Fruit fly (Drosophila melanogaster) whole organism, prepupa: ENCODE results near the gene grk.

Experiments
- CG10631 ChIP-seq: fragments of 200-800 bp; sonication (Bioruptor generic); optimal IDR thresholded peaks from 2 replicates; lab custom pipeline; 2016; ENCODE audit warnings: missing biosample characterization, missing genetic modification characterization
- CG11902 ChIP-seq: fragments of 200-800 bp; sonication (Bioruptor generic); optimal IDR thresholded peaks from 3 replicates; lab custom pipeline; 2016; ENCODE audit warnings: missing biosample characterization, missing genetic modification characterization
- CG16779 ChIP-seq: fragments of 200-800 bp; sonication (Bioruptor generic); optimal IDR thresholded peaks from 3 replicates; lab custom pipeline; 2017; ENCODE audit warnings: missing biosample characterization, mild to moderate bottlenecking, missing genetic modification characterization
- CG3032 ChIP-seq: fragments of 200-800 bp; optimal IDR thresholded peaks from 2 replicates; lab custom pipeline; 2019; ENCODE audit warnings: missing biosample characterization, mild to moderate bottlenecking, missing genetic modification characterization, moderate library complexity
- CG31627 ChIP-seq: fragments of 200-800 bp; sonication (Bioruptor generic); optimal IDR thresholded peaks from 3 replicates; lab custom pipeline; 2016; ENCODE audit warnings: missing biosample characterization, missing genetic modification characterization
- CG34406 ChIP-seq: fragments of 200-800 bp; sonication (Bioruptor generic); optimal IDR thresholded peaks from 3 replicates; lab custom pipeline; 2016; ENCODE audit warnings: missing biosample characterization, missing genetic modification characterization
- CG3919 ChIP-seq: fragments of 200-800 bp; sonication (Bioruptor generic); optimal IDR thresholded peaks from 3 replicates; lab custom pipeline; 2016; ENCODE audit warnings: missing biosample characterization, missing genetic modification characterization
- CG4318 ChIP-seq: fragments of 200-800 bp; sonication (Bioruptor generic); optimal IDR thresholded peaks from 3 replicates; lab custom pipeline; 2017; ENCODE audit warnings: missing biosample characterization, mild to moderate bottlenecking, missing genetic modification characterization
- CG6163 ChIP-seq: fragments of 200-800 bp; sonication (Bioruptor generic); IDR thresholded peaks from 3 replicates; pipeline ENCODE4 v1.3.6; 2022; ENCODE audit warnings: missing biosample characterization, missing genetic modification characterization
- CG6276 ChIP-seq: fragments of 200-800 bp; sonication (Bioruptor generic); optimal IDR thresholded peaks from 2 replicates; lab custom pipeline; 2017; ENCODE audit warnings: missing biosample characterization, mild to moderate bottlenecking, missing genetic modification characterization
- CG6792 ChIP-seq: fragments of 200-800 bp; sonication (Bioruptor generic); optimal IDR thresholded peaks from 3 replicates; lab custom pipeline; 2016; ENCODE audit warnings: missing biosample characterization, missing genetic modification characterization
- CG6808 ChIP-seq: fragments of 200-800 bp; sonication (Bioruptor generic); optimal IDR thresholded peaks from 3 replicates; lab custom pipeline; 2017; ENCODE audit warnings: missing biosample characterization, missing genetic modification characterization, mild to moderate bottlenecking, moderate library complexity, missing genetic modification reagents
- CG6854 ChIP-seq: fragments of 200-800 bp; sonication (Bioruptor generic); optimal IDR thresholded peaks from 2 replicates; lab custom pipeline; 2017; ENCODE audit warnings: missing biosample characterization, mild to moderate bottlenecking, missing genetic modification characterization
- CG7368 ChIP-seq: fragments of 200-800 bp; sonication (Bioruptor generic); optimal IDR thresholded peaks from 3 replicates; lab custom pipeline; 2016; ENCODE audit warnings: missing biosample characterization, missing genetic modification characterization
- CG8119 ChIP-seq: fragments of 200-800 bp; sonication (Bioruptor generic); IDR thresholded peaks from 3 replicates; pipeline ENCODE4 v1.3.6; 2022; ENCODE audit warnings: missing biosample characterization, missing genetic modification characterization
- CG8319 ChIP-seq: fragments of 200-800 bp; sonication (Bioruptor generic); optimal IDR thresholded peaks from 3 replicates; lab custom pipeline; 2016; ENCODE audit warnings: missing biosample characterization, missing genetic modification characterization
- CG8632 ChIP-seq: fragments of 200-800 bp; sonication (Bioruptor generic); optimal IDR thresholded peaks from 3 replicates; lab custom pipeline; 2016; ENCODE audit warnings: missing biosample characterization, missing genetic modification characterization
- Eip75B ChIP-seq: fragments of 200-800 bp; sonication (Bioruptor generic); optimal IDR thresholded peaks from 3 replicates; lab custom pipeline; 2016; ENCODE audit warnings: missing biosample characterization, missing genetic modification characterization
- Eip78C ChIP-seq: fragments of 200-800 bp; sonication (Bioruptor generic); peaks from one replicate; lab custom pipeline; 2016; ENCODE audit warnings: missing biosample characterization, missing genetic modification characterization
- Ets21C ChIP-seq: fragments of 200-800 bp; sonication (Bioruptor generic); optimal IDR thresholded peaks from 3 replicates; lab custom pipeline; 2016; ENCODE audit warnings: missing biosample characterization, missing genetic modification characterization
- Ets96B ChIP-seq: fragments of 200-800 bp; optimal IDR thresholded peaks from 2 replicates; lab custom pipeline; 2019; ENCODE audit warnings: missing biosample characterization, mild to moderate bottlenecking, missing genetic modification characterization, moderate library complexity
- Gug ChIP-seq: fragments of 200-800 bp; sonication (Bioruptor generic); IDR thresholded peaks from 2 replicates; pipeline ENCODE4 v1.3.6; 2022; ENCODE audit warnings: missing biosample characterization, missing genetic modification characterization
- Hr38 ChIP-seq: sonication (Bioruptor generic); optimal IDR thresholded peaks from 2 replicates; lab custom pipeline; 2016; ENCODE audit warnings: missing biosample characterization, missing genetic modification characterization
- Hr39 ChIP-seq: fragments of 200-800 bp; sonication (Bioruptor generic); optimal IDR thresholded peaks from 2 replicates; lab custom pipeline; 2016; ENCODE audit warnings: missing biosample characterization, missing genetic modification characterization
- Hr4 ChIP-seq: fragments of 200-800 bp; sonication (Bioruptor generic); optimal IDR thresholded peaks from 3 replicates; lab custom pipeline; 2016; ENCODE audit warnings: missing biosample characterization, missing genetic modification characterization
- Met ChIP-seq: fragments of 200-800 bp; sonication (Bioruptor generic); optimal IDR thresholded peaks from 3 replicates; lab custom pipeline; 2016; ENCODE audit warnings: missing biosample characterization, missing genetic modification characterization
- OdsH ChIP-seq: fragments of 200-800 bp; sonication (Bioruptor generic); optimal IDR thresholded peaks from 3 replicates; lab custom pipeline; 2016; ENCODE audit warnings: missing biosample characterization, missing genetic modification characterization
- Sox102F ChIP-seq: fragments of 200-800 bp; sonication (Bioruptor generic); optimal IDR thresholded peaks from 2 replicates; lab custom pipeline; 2016; ENCODE audit warnings: missing biosample characterization, mild to moderate bottlenecking, missing genetic modification characterization
- achi ChIP-seq: fragments of 200-800 bp; sonication (Bioruptor generic); optimal IDR thresholded peaks from 3 replicates; lab custom pipeline; 2016; ENCODE audit warnings: missing biosample characterization, missing genetic modification characterization
- acj6 ChIP-seq: fragments of 200-800 bp; sonication (Bioruptor generic); optimal IDR thresholded peaks from 3 replicates; lab custom pipeline; 2016; ENCODE audit warnings: missing biosample characterization, missing genetic modification characterization
- cyc ChIP-seq: fragments of 200-800 bp; sonication (Bioruptor generic); optimal IDR thresholded peaks from 3 replicates; lab custom pipeline; 2016; ENCODE audit warnings: missing biosample characterization, missing genetic modification characterization
- dsx ChIP-seq: fragments of 200-800 bp; optimal IDR thresholded peaks from 3 replicates; lab custom pipeline; 2019; ENCODE audit warnings: missing biosample characterization, mild to moderate bottlenecking, missing genetic modification characterization, moderate library complexity; ENCODE audit not compliant: poor library complexity, severe bottlenecking
- esn ChIP-seq: fragments of 200-800 bp; sonication (Bioruptor generic); optimal IDR thresholded peaks from 2 replicates; lab custom pipeline; 2016; ENCODE audit warnings: missing biosample characterization, mild to moderate bottlenecking, missing genetic modification characterization, moderate library complexity
- fkh ChIP-seq: fragments of 200-800 bp; sonication (Bioruptor generic); optimal IDR thresholded peaks from 3 replicates; lab custom pipeline; 2017; ENCODE audit warnings: missing biosample characterization, mild to moderate bottlenecking, missing genetic modification characterization, moderate library complexity
- lz ChIP-seq: fragments of 200-800 bp; sonication (Bioruptor generic); optimal IDR thresholded peaks from 3 replicates; lab custom pipeline; 2016; ENCODE audit warnings: missing biosample characterization, missing genetic modification characterization
- net ChIP-seq: fragments of 200-800 bp; sonication (Bioruptor generic); optimal IDR thresholded peaks from 3 replicates; lab custom pipeline; 2016; ENCODE audit warnings: missing biosample characterization, missing genetic modification characterization
- spab ChIP-seq: fragments of 200-800 bp; sonication (Bioruptor generic); optimal IDR thresholded peaks from 2 replicates; lab custom pipeline; 2017; ENCODE audit warnings: missing biosample characterization, mild to moderate bottlenecking, missing genetic modification characterization, missing genetic modification reagents
- ss ChIP-seq, 2 experiments: fragments of 200-800 bp; sonication (Bioruptor generic); optimal IDR thresholded peaks; 2 replicates in 1 of 2; 3 replicates in 1 of 2; lab custom pipeline; 2017 to 2018; ENCODE audit warnings: mild to moderate bottlenecking in 2 of 2, missing biosample characterization in 2 of 2, missing genetic modification characterization in 2 of 2, moderate library complexity in 1 of 2
- svp ChIP-seq: fragments of 200-800 bp; sonication (Bioruptor generic); peaks from one replicate; lab custom pipeline; 2016; ENCODE audit warnings: missing biosample characterization, missing genetic modification characterization
- topi ChIP-seq: fragments of 200-800 bp; sonication (Bioruptor generic); optimal IDR thresholded peaks from 3 replicates; lab custom pipeline; 2016; ENCODE audit warnings: missing biosample characterization, missing genetic modification characterization
- vri ChIP-seq: fragments of 200-800 bp; sonication (Bioruptor generic); optimal IDR thresholded peaks from 3 replicates; lab custom pipeline; 2016; ENCODE audit warnings: missing biosample characterization, mild to moderate bottlenecking, missing genetic modification characterization

The grk gene

dm6 chr2L:8416350-8417046 is 16.9 kb downstream of the grk start (continued):
- TF ChIP-seq ss (GFP tag; optimal IDR thresholded peaks at IDR 0.05; lab: Kevin White, UChicago) (peak; percentile 82 to 90), CG16779 (tag; lab: Kevin White, UChicago) (peak; percentile 61), Eip75B (GFP tag; lab: Kevin White, UChicago) (peak; percentile 89), CG4318 (GFP tag; lab: Kevin White, UChicago) (no peak), achi (GFP tag; lab: Kevin White, UChicago) (peak; percentile 72), spab (peak; percentile 75), dsx (GFP tag; lab: Kevin White, UChicago) (peak; percentile 84), vri (GFP tag; lab: Kevin White, UChicago) (peak; percentile 55), OdsH (GFP tag; lab: Kevin White, UChicago) (peak; percentile 58), CG3919 (GFP tag; lab: Kevin White, UChicago) (peak; percentile 81), Hr39 (GFP tag; lab: Kevin White, UChicago) (peak; percentile 78), Eip78C (GFP tag; lab: Kevin White, UChicago) (peak; percentile 94), lz (GFP tag; lab: Kevin White, UChicago) (peak; percentile 79), CG3032 (tag; lab: Kevin White, UChicago) (peak; percentile 63), Hr38 (no peak)

DNA sequence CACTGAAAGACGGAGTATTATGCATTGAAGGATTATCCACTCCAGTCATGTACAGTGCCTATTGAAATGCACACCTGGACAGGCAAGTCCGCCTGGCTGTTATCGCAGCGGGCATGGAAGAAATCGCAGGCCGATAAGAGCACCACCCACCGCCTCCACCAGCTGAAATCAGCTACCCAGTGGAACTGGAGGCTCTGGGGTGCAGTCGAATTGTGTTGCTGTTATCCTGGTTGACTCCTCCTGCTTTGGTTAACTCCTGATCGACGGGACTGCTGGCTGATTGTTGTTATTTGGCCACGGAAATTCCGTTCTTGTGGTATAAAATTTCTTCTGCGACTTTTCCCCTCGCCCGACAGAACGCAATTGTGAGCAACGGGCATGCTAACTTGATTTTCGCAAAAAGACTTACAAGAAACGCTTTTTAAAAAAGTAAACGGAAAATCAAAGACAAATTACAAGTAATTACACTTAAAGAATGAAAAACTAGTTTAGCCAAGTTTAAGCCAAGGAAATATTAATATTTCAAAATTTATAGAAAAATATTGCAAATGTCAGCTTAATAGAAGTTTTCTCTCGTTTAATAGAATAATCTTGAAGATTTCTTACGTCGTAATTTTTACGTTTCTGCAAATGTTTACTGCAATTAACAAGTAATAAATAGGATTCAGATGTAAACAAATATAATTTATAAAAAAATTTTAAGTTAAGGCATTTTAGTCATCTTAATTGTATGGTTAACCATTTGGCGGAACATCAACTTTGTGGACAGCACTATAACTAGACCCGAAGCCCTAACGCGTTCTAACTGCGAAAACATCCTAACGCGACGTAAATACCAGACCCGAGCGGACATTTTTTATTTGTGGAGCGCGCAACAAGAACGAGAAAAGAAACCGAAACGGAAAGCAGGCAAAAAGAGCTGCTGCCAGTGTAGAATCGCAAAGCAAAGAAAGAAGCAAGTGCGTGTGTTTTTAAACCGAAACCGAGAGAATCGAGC is 18.2 kb downstream of the grk start, which contains the start of the genes CG13398 and Akap200:
Gene CG13398, minus strand, starts transcription at position 370 of the 997 bp plus-strand sequence.
Gene Akap200, plus strand, starts transcription at position 804 of the 997 bp plus-strand sequence.
- TF ChIP-seq ss (GFP tag; optimal IDR thresholded peaks at IDR 0.05; lab: Kevin White, UChicago) (peak; percentile 6 to 45), Eip78C (GFP tag; lab: Kevin White, UChicago) (peak; percentile 76), Gug (GFP tag; lab: Robert Waterston, UW) (no peak), Ets96B (tag; lab: Kevin White, UChicago) (peak; percentile 25), Ets21C (peak; percentile 12), CG6163 (GFP tag; lab: Robert Waterston, UW) (peak; percentile 68; the same call in 1 of the 3 replicates), CG8319 (GFP tag; lab: Kevin White, UChicago) (no peak), CG8632 (peak; percentile 34), Eip75B (GFP tag; lab: Kevin White, UChicago) (peak; percentile 30), cyc (GFP tag; lab: Kevin White, UChicago) (peak; percentile 27), lz (GFP tag; lab: Kevin White, UChicago) (peak; percentile 22), CG6276 (GFP tag; lab: Kevin White, UChicago) (no peak), topi (GFP tag; lab: Kevin White, UChicago) (peak; percentile 24), Hr38 (no peak), esn (peak; percentile 71), CG11902 (GFP tag; lab: Kevin White, UChicago) (no peak), Met (peak; percentile 38), achi (GFP tag; lab: Kevin White, UChicago) (peak; percentile 52), CG6808 (GFP tag; lab: Kevin White, UChicago) (peak; percentile 39), Hr39 (GFP tag; lab: Kevin White, UChicago) (no peak), vri (GFP tag; lab: Kevin White, UChicago) (peak; percentile 58), svp (GFP tag; lab: Kevin White, UChicago) (peak; percentile 84), Hr4 (peak; percentile 48), CG3032 (tag; lab: Kevin White, UChicago) (peak; percentile 48), CG3919 (GFP tag; lab: Kevin White, UChicago) (peak; percentile 18), fkh (GFP tag; lab: Kevin White, UChicago) (peak; percentile 78), CG8119 (GFP tag; lab: Robert Waterston, UW) (peak; percentile 55; the same call in 1 of the 3 replicates), CG10631 (GFP tag; lab: Kevin White, UChicago) (peak; percentile 64), CG6792 (GFP tag; lab: Kevin White, UChicago) (peak; percentile 7), CG31627 (GFP tag; lab: Kevin White, UChicago) (peak; percentile 47), CG34406 (GFP tag; lab: Kevin White, UChicago) (peak; percentile 53), Sox102F (GFP tag; lab: Kevin White, UChicago) (peak; percentile 35), CG7368 (GFP tag; lab: Kevin White, UChicago) (peak; percentile 25), acj6 (GFP tag; lab: Kevin White, UChicago) (no peak), CG16779 (tag; lab: Kevin White, UChicago) (no peak), CG6854 (GFP tag; lab: Kevin White, UChicago) (peak; percentile 41), net (GFP tag; lab: Kevin White, UChicago) (peak; percentile 46), dsx (GFP tag; lab: Kevin White, UChicago) (peak; percentile 2)
